Worm (Caenorhabditis elegans): ENCODE measurements around the gene arp-6.
A peak's percentile ranks its signal among the peaks of the same experiment; 100 is the strongest.

Gene arp-6

DNA sequence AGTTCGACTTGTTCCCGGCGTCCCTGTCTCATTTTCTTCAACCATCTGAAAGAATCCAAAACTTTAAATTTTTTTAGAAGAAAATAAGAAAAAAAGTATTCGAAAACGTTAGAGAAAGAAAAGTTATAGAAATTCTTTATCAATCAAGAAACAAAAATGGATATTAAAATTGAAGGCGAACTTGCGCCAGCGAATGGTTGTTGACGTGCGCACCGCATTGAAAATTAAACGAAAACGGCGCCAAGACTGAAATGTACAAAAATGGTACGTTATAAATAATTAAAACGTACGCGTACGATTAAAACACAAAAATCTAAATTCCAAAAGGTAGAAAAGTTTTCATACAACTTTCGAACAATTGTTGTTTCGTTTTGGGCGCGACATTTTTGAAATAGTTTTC is 49.7 kb upstream of the arp-6 start, which contains the start of gene K02C4.3 (continued):
- TF ChIP-seq let-526 (GFP tag; IDR thresholded peaks at IDR 0.05) (no peak), him-1 (tag; optimal IDR thresholded peaks at IDR 0.05) (peak; percentile 44), snpc-4 (GFP tag; optimal IDR thresholded peaks at IDR 0.05) (no peak), snpc-4 (tag; optimal IDR thresholded peaks at IDR 0.05) (peak; percentile 45 to 74 (median 73)), snpc-1.3 (tag; optimal IDR thresholded peaks at IDR 0.05; ENCODE audit: insufficient read depth) (peak; percentile 7), nhr-120 (GFP tag; IDR thresholded peaks at IDR 0.05) (no peak), madf-3 (GFP tag; IDR thresholded peaks at IDR 0.05) (no peak), aptf-3 (GFP tag; IDR thresholded peaks at IDR 0.05) (no peak), aptf-2 (GFP tag; conservative IDR thresholded peaks at IDR 0.05) (no peak), lin-54 (GFP tag; optimal IDR thresholded peaks at IDR 0.05) (peak; percentile 69), B0261.1 (tag; optimal IDR thresholded peaks at IDR 0.05) (no peak), Y79H2A.3 (GFP tag; conservative IDR thresholded peaks at IDR 0.05) (no peak), dpff-1 (tag; optimal IDR thresholded peaks at IDR 0.05) (no peak), tbp1 (GFP tag; optimal IDR thresholded peaks at IDR 0.05) (no peak), hsf-1 (GFP tag; IDR thresholded peaks at IDR 0.05) (no peak), nfyb-1 (GFP tag; IDR thresholded peaks at IDR 0.05) (no peak), gei-17 (GFP tag; optimal IDR thresholded peaks at IDR 0.05) (no peak), C17E4.6 (GFP tag; IDR thresholded peaks at IDR 0.05) (no peak), B0019.2 (GFP tag; conservative IDR thresholded peaks at IDR 0.05) (no peak), B0035.1 (tag; optimal IDR thresholded peaks at IDR 0.05) (no peak), F37B4.10 (GFP tag; IDR thresholded peaks at IDR 0.05) (no peak), die-1 (tag; optimal IDR thresholded peaks at IDR 0.05) (no peak), pha-4 (tag; optimal IDR thresholded peaks at IDR 0.05) (no peak), nhr-80 (tag; optimal IDR thresholded peaks at IDR 0.05) (peak; percentile 9), chd-7 (tag; optimal IDR thresholded peaks at IDR 0.05) (no peak), nhr-179 (tag; optimal IDR thresholded peaks at IDR 0.05) (no peak), lsy-27 (tag; optimal IDR thresholded peaks at IDR 0.05; ENCODE audit: borderline replicate concordance, insufficient read depth) (no peak), ets-4 (GFP tag; optimal IDR thresholded peaks at IDR 0.05) (no peak), ceh-100 (GFP tag; IDR thresholded peaks at IDR 0.05) (no peak), unc-62 (GFP tag; optimal IDR thresholded peaks at IDR 0.05) (no peak), hlh-12 (tag; optimal IDR thresholded peaks at IDR 0.05) (no peak), ztf-25 (GFP tag; IDR thresholded peaks at IDR 0.05) (no peak), F22D6.2 (tag; optimal IDR thresholded peaks at IDR 0.05) (no peak), egrh-3 (GFP tag; IDR thresholded peaks at IDR 0.05) (no peak), lin-40 (tag; optimal IDR thresholded peaks at IDR 0.05) (peak; percentile 37), ztf-28 (GFP tag; IDR thresholded peaks at IDR 0.05) (no peak), mxl-1 (tag; optimal IDR thresholded peaks at IDR 0.05) (no peak), somi-1 (GFP tag; optimal IDR thresholded peaks at IDR 0.05) (no peak), F57C9.4 (tag; optimal IDR thresholded peaks at IDR 0.05) (no peak), F23B12.7 (tag; optimal IDR thresholded peaks at IDR 0.05; ENCODE audit: insufficient read depth) (peak; percentile 13), K12H6.12 (tag; optimal IDR thresholded peaks at IDR 0.05) (no peak), ceh-40 (GFP tag; IDR thresholded peaks at IDR 0.05) (no peak), Y53G8AR.9 (GFP tag; conservative IDR thresholded peaks at IDR 0.05) (no peak), D2030.7 (GFP tag; IDR thresholded peaks at IDR 0.05) (no peak), lin-26 (GFP tag; IDR thresholded peaks at IDR 0.05) (no peak), ccch-3 (GFP tag; optimal IDR thresholded peaks at IDR 0.05) (no peak), tbx-9 (tag; optimal IDR thresholded peaks at IDR 0.05; ENCODE audit: borderline replicate concordance) (no peak), T07F8.4 (tag; optimal IDR thresholded peaks at IDR 0.05) (no peak), ZK185.1 (tag; optimal IDR thresholded peaks at IDR 0.05; ENCODE audit: poor library complexity, severe bottlenecking) (peak; percentile 37), sptf-2 (GFP tag; optimal IDR thresholded peaks at IDR 0.05) (no peak)
